Worm (Caenorhabditis elegans) whole organism, L3 larva: ENCODE data around the gene R08A2.1.
A peak's percentile ranks its signal among the peaks of the same experiment; 100 is the strongest.

Source experiments
- aly-2 ChIP-seq: fragments of 150-350 bp; optimal IDR thresholded peaks from 2 replicates; lab custom pipeline; 2014; ENCODE audit warnings: missing biosample characterization, missing genetic modification characterization
- ama-1 ChIP-seq: fragments of 150-350 bp; optimal IDR thresholded peaks from 2 replicates; lab custom pipeline; 2018
- ceh-82 ChIP-seq: fragments of 150-350 bp; optimal IDR thresholded peaks from 2 replicates; lab custom pipeline; 2014; ENCODE audit warnings: missing biosample characterization, missing genetic modification characterization

DNA sequence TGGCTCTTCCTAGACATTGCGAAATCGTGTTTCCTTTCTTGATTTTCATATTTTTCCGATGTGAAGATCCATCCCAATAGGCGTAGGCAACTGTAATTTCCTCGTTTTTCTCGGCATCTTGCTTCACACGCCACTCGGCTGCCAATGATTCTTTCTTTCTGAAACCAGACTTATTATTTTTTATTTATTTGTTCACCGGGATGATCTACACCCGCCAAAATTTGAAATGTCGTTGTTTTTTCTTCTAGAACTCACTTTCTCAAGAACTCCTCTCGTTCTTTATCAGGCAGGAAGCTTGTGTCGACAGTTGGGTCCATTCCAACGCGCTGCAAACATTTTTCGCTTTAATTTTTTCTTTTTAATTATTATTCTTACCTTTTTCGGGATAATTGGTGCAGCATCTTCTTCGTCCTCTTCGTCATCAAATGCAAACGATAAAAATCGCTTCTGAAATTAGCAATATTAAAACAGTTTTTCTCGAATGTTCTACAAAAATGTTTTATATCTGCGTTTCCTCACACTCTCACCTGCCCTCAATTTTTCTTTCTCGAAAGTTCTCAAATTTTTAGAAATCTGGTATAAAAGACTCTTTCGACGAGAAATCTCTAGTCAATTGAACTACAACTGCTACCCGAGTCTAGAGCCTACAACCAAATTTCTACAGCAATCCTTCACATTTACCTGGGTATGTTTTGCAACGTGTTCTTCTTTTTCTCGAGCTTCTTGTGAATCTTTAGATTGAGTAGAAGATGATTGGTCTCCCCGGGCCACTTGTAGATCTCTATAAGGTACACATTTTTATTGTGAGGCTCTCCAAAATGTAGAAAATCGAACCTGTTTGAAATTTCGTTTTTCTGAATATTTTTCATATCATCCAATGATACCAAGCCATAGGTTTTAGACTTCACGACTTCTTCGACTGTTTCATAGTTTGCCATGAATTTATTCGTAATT is 34.8 kb downstream of the R08A2.1 start, which contains the start of gene hsp-90:
- TF ChIP-seq ama-1 (peak; percentile 47), aly-2 (tag; lab: Kevin White, UChicago) (no peak), ceh-82 (tag; lab: Kevin White, UChicago) (no peak)
